In the genomic region with DNA sequence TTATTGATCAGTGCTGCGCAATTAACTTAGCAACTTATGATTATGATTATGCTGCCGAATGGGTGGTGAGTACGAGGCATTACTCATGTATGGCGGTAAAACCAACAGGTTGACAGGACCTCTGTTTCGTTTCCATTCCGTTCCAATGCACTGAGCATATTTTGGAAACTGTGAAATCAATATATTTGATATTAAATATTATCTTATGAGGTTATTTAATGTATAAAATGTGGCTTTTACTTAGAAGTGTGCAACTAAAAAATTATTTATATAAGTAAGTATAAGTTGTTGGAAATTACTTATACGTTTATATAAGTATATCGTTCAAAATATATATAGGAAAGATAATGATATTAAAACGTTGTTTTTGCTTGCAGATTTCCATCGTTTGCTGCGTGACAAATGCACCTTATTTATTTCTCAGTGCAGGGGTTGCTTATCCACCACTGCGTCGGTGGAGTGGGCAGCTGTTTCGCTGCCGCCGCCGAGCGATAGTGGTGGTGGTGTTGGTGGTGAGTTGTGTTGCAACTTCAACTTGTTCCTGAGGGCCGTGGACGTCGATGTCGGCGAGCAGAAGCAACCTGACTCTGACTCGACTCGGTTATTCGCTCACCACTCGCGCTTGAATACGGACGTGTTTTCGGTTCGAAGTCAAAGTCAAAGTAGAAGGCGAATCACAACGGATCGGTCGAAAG, we compare ENCODE assay signal across 1 fruit fly cellular context.
TF ChIP-seq lines count a peak whose summit lies in the region.

A gene (plus strand): TSS at position 568 of the 695 bp plus-strand sequence.

TF ChIP-seq in whole organism, embryonic, 481 proteins besides CTCF, POLR2A, EP300 and RAD21 (continued from another document and continues in another):
- TF ChIP-seq CG18599 (GFP tag; optimal IDR thresholded peaks at IDR 0.05; lab: Kevin White, UChicago), result peak; percentile 90
- TF ChIP-seq lov (optimal IDR thresholded peaks at IDR 0.05; lab: Kevin White, UChicago), result no peak
- peak; percentile 64; the same call in 1 of the 3 replicates for TF ChIP-seq lov (GFP tag; IDR thresholded peaks at IDR 0.05; lab: Robert Waterston, UW)
- no peak for TF ChIP-seq CG43689 (GFP tag; IDR thresholded peaks at IDR 0.05; lab: Robert Waterston, UW)
- TF ChIP-seq CG8089 (GFP tag; optimal IDR thresholded peaks at IDR 0.05; lab: Kevin White, UChicago), result peak; percentile 16
- TF ChIP-seq run (tag; optimal IDR thresholded peaks at IDR 0.05; lab: Kevin White, UChicago), result peak; percentile 61
- peak; percentile 67 for TF ChIP-seq Ptx1 (GFP tag; IDR thresholded peaks at IDR 0.05; lab: Robert Waterston, UW)
- TF ChIP-seq dan (GFP tag; IDR thresholded peaks at IDR 0.05; lab: Robert Waterston, UW), result peak; percentile 55; the same call in 1 of the 2 replicates
- peak; percentile 87 for TF ChIP-seq grau (tag; optimal IDR thresholded peaks at IDR 0.05; lab: Kevin White, UChicago)
- TF ChIP-seq Xrp1 (GFP tag; IDR thresholded peaks at IDR 0.05; lab: Robert Waterston, UW), result peak; percentile 89
- TF ChIP-seq CG30020 (tag; optimal IDR thresholded peaks at IDR 0.05; lab: Kevin White, UChicago), result peak; percentile 90
- peak in 1 of 2 experiments; percentile 92 for TF ChIP-seq tll (GFP tag; optimal IDR thresholded peaks at IDR 0.05; lab: Kevin White, UChicago)
- TF ChIP-seq dimm (GFP tag; IDR thresholded peaks at IDR 0.05; lab: Robert Waterston, UW), result no peak
- TF ChIP-seq sima (GFP tag; optimal IDR thresholded peaks at IDR 0.05; lab: Kevin White, UChicago), result no peak
- peak; percentile 4 for TF ChIP-seq mam (GFP tag; optimal IDR thresholded peaks at IDR 0.05; lab: Kevin White, UChicago)
- peak; percentile 48 for TF ChIP-seq CG9817 (tag; optimal IDR thresholded peaks at IDR 0.05; lab: Kevin White, UChicago)
- TF ChIP-seq vnd (GFP tag; IDR thresholded peaks at IDR 0.05; lab: Robert Waterston, UW; ENCODE audit: partially characterized antibody), result no peak
- TF ChIP-seq CG2712 (tag; optimal IDR thresholded peaks at IDR 0.05; lab: Kevin White, UChicago), result peak; percentile 95
- TF ChIP-seq Six4 (GFP tag; optimal IDR thresholded peaks at IDR 0.05; lab: Kevin White, UChicago), result peak; percentile 81
- no peak for TF ChIP-seq CG9609 (GFP tag; optimal IDR thresholded peaks at IDR 0.05; lab: Kevin White, UChicago)
- TF ChIP-seq knrl (GFP tag; IDR thresholded peaks at IDR 0.05; lab: Robert Waterston, UW; ENCODE audit: partially characterized antibody), result no peak
- peak; percentile 30; the same call in 1 of the 3 replicates for TF ChIP-seq zen2 (GFP tag; IDR thresholded peaks at IDR 0.05; lab: Robert Waterston, UW; ENCODE audit: partially characterized antibody)
- TF ChIP-seq Dp (GFP tag; optimal IDR thresholded peaks at IDR 0.05; lab: Kevin White, UChicago), result no peak
- peak; percentile 8 for TF ChIP-seq MESR4 (GFP tag; optimal IDR thresholded peaks at IDR 0.05; lab: Kevin White, UChicago)
- peak; percentile 9 for TF ChIP-seq mirr (GFP tag; optimal IDR thresholded peaks at IDR 0.05; lab: Kevin White, UChicago)
- peak; percentile 77 for TF ChIP-seq dysf (GFP tag; IDR thresholded peaks at IDR 0.05; lab: Robert Waterston, UW)
- no peak for TF ChIP-seq rib (GFP tag; IDR thresholded peaks at IDR 0.05; lab: Robert Waterston, UW)
- TF ChIP-seq CG14441 (GFP tag; IDR thresholded peaks at IDR 0.05; lab: Robert Waterston, UW), result peak; percentile 58; the same call in 1 of the 2 replicates
- TF ChIP-seq onecut (GFP tag; IDR thresholded peaks at IDR 0.05; lab: Robert Waterston, UW), result peak; percentile 75
- TF ChIP-seq gfzf (GFP tag; optimal IDR thresholded peaks at IDR 0.05; lab: Kevin White, UChicago), result no peak
- peak; percentile 68 for TF ChIP-seq kni (GFP tag; optimal IDR thresholded peaks at IDR 0.05; lab: Kevin White, UChicago)
- peak; percentile 71 for TF ChIP-seq CG11723 (GFP tag; optimal IDR thresholded peaks at IDR 0.05; lab: Kevin White, UChicago)
- no peak for TF ChIP-seq CrebB (tag; optimal IDR thresholded peaks at IDR 0.05; lab: Kevin White, UChicago)
- TF ChIP-seq croc (GFP tag; conservative IDR thresholded peaks at IDR 0.05; lab: Robert Waterston, UW), result peak; percentile 66
- no peak for TF ChIP-seq bab2 (GFP tag; optimal IDR thresholded peaks at IDR 0.05; lab: Kevin White, UChicago)
- peak; percentile 73 for TF ChIP-seq tap (tag; optimal IDR thresholded peaks at IDR 0.05; lab: Kevin White, UChicago)
- no peak; the same call in 1 of the 2 replicates for TF ChIP-seq ro (GFP tag; IDR thresholded peaks at IDR 0.05; lab: Robert Waterston, UW)
- TF ChIP-seq Nf-YB (GFP tag; optimal IDR thresholded peaks at IDR 0.05; lab: Kevin White, UChicago), result peak; percentile 70
- peak; percentile 39; the same call in 1 of the 3 replicates for TF ChIP-seq CG14050 (GFP tag; IDR thresholded peaks at IDR 0.05; lab: Robert Waterston, UW)
- peak; percentile 88 for TF ChIP-seq dmrt99B (tag; optimal IDR thresholded peaks at IDR 0.05; lab: Kevin White, UChicago)
- TF ChIP-seq CG10654 (GFP tag; optimal IDR thresholded peaks at IDR 0.05; lab: Kevin White, UChicago), result peak; percentile 71
- TF ChIP-seq Dll (GFP tag; IDR thresholded peaks at IDR 0.05; lab: Robert Waterston, UW; ENCODE audit: partially characterized antibody), result no peak
- TF ChIP-seq gro (GFP tag; optimal IDR thresholded peaks at IDR 0.05; lab: Kevin White, UChicago), result no peak
- 0 out of 2 replicates have a peak, but pooled peaks have one; percentile 43 for TF ChIP-seq gt (GFP tag; IDR thresholded peaks at IDR 0.05; lab: Robert Waterston, UW)
- peak; percentile 71 for TF ChIP-seq CG2116 (GFP tag; optimal IDR thresholded peaks at IDR 0.05; lab: Kevin White, UChicago)
- TF ChIP-seq CG5953 (GFP tag; IDR thresholded peaks at IDR 0.05; lab: Robert Waterston, UW), result 0 out of 2 replicates have a peak, but pooled peaks have one; percentile 51
- peak; percentile 90 for TF ChIP-seq CG2678 (tag; optimal IDR thresholded peaks at IDR 0.05; lab: Kevin White, UChicago)
- TF ChIP-seq ato (GFP tag; IDR thresholded peaks at IDR 0.05; lab: Robert Waterston, UW; ENCODE audit: partially characterized antibody), result no peak
- TF ChIP-seq CG7271 (tag; optimal IDR thresholded peaks at IDR 0.05; lab: Kevin White, UChicago), result peak; percentile 16
- TF ChIP-seq amos (GFP tag; IDR thresholded peaks at IDR 0.05; lab: Robert Waterston, UW; ENCODE audit: partially characterized antibody), result peak; percentile 34; the same call in 1 of the 2 replicates
- peak; percentile 76 for TF ChIP-seq NfI (GFP tag; optimal IDR thresholded peaks at IDR 0.05; lab: Kevin White, UChicago)
- TF ChIP-seq insv (GFP tag; optimal IDR thresholded peaks at IDR 0.05; lab: Kevin White, UChicago), result peak in 1 of 2 experiments; percentile 25
- TF ChIP-seq Usf (GFP tag; optimal IDR thresholded peaks at IDR 0.05; lab: Kevin White, UChicago), result peak; percentile 66
- TF ChIP-seq Dfd (GFP tag; optimal IDR thresholded peaks at IDR 0.05; lab: Kevin White, UChicago), result peak in 1 of 2 experiments; percentile 2
- peak; percentile 20 for TF ChIP-seq fd64A (GFP tag; optimal IDR thresholded peaks at IDR 0.05; lab: Kevin White, UChicago)
- TF ChIP-seq CG18262 (tag; optimal IDR thresholded peaks at IDR 0.05; lab: Kevin White, UChicago), result peak; percentile 96
- TF ChIP-seq CG14965 (GFP tag; optimal IDR thresholded peaks at IDR 0.05; lab: Kevin White, UChicago; ENCODE audit: borderline replicate concordance), result no peak
- TF ChIP-seq CG9797 (GFP tag; optimal IDR thresholded peaks at IDR 0.05; lab: Kevin White, UChicago), result peak; percentile 32
- TF ChIP-seq CG12104 (GFP tag; optimal IDR thresholded peaks at IDR 0.05; lab: Kevin White, UChicago), result peak; percentile 78
- TF ChIP-seq CG10147 (GFP tag; optimal IDR thresholded peaks at IDR 0.05; lab: Kevin White, UChicago), result peak; percentile 74
- peak; percentile 82 for TF ChIP-seq org-1 (GFP tag; optimal IDR thresholded peaks at IDR 0.05; lab: Kevin White, UChicago)
- peak; percentile 58; the same call in 2 of the 3 replicates for TF ChIP-seq otp (GFP tag; IDR thresholded peaks at IDR 0.05; lab: Robert Waterston, UW)
- TF ChIP-seq Fer3 (tag; optimal IDR thresholded peaks at IDR 0.05; lab: Kevin White, UChicago), result peak; percentile 54
- peak; percentile 65 for TF ChIP-seq CG12219 (GFP tag; optimal IDR thresholded peaks at IDR 0.05; lab: Kevin White, UChicago)
- TF ChIP-seq YL-1 (GFP tag; optimal IDR thresholded peaks at IDR 0.05; lab: Kevin White, UChicago), result peak; percentile 59
- peak; percentile 62 for TF ChIP-seq CG12299 (tag; optimal IDR thresholded peaks at IDR 0.05; lab: Kevin White, UChicago)
- peak; percentile 85 for TF ChIP-seq CG4404 (GFP tag; IDR thresholded peaks at IDR 0.05; lab: Robert Waterston, UW)
- peak; percentile 56 for TF ChIP-seq CG2120 (GFP tag; optimal IDR thresholded peaks at IDR 0.05; lab: Kevin White, UChicago)
- peak; percentile 42; the same call in 1 of the 2 replicates for TF ChIP-seq sens-2 (GFP tag; IDR thresholded peaks at IDR 0.05; lab: Robert Waterston, UW)
- peak; percentile 93 for TF ChIP-seq CG12391 (tag; optimal IDR thresholded peaks at IDR 0.05; lab: Kevin White, UChicago)
- TF ChIP-seq jumu (GFP tag; optimal IDR thresholded peaks at IDR 0.05; lab: Kevin White, UChicago), result no peak
- TF ChIP-seq CG11085 (GFP tag; IDR thresholded peaks at IDR 0.05; lab: Robert Waterston, UW), result no peak
- TF ChIP-seq CG18011 (GFP tag; optimal IDR thresholded peaks at IDR 0.05; lab: Kevin White, UChicago), result no peak
- TF ChIP-seq CG7745 (tag; optimal IDR thresholded peaks at IDR 0.05; lab: Kevin White, UChicago), result no peak
- peak in 1 of 2 experiments; percentile 81 for TF ChIP-seq Eip74EF (GFP tag; optimal IDR thresholded peaks at IDR 0.05; lab: Kevin White, UChicago)
- TF ChIP-seq CG32532 (GFP tag; IDR thresholded peaks at IDR 0.05; lab: Robert Waterston, UW), result peak; percentile 66; the same call in 1 of the 2 replicates
- peak; percentile 82 for TF ChIP-seq CG10462 (GFP tag; optimal IDR thresholded peaks at IDR 0.05; lab: Kevin White, UChicago)
- peak; percentile 1 to 82 for TF ChIP-seq dpn (GFP tag; optimal IDR thresholded peaks at IDR 0.05; lab: Kevin White, UChicago)
- no peak for TF ChIP-seq Mes4 (GFP tag; optimal IDR thresholded peaks at IDR 0.05; lab: Kevin White, UChicago)
- peak; percentile 64; the same call in 1 of the 3 replicates for TF ChIP-seq H15 (GFP tag; IDR thresholded peaks at IDR 0.05; lab: Robert Waterston, UW)
- TF ChIP-seq CG7963 (GFP tag; IDR thresholded peaks at IDR 0.05; lab: Robert Waterston, UW; ENCODE audit: partially characterized antibody), result no peak
- TF ChIP-seq TFAM (GFP tag; optimal IDR thresholded peaks at IDR 0.05; lab: Kevin White, UChicago), result peak; percentile 48
- peak; percentile 78; the same call in 2 of the 3 replicates for TF ChIP-seq ci (GFP tag; IDR thresholded peaks at IDR 0.05; lab: Robert Waterston, UW)
- no peak for TF ChIP-seq CG11560 (tag; IDR thresholded peaks at IDR 0.05; lab: Robert Waterston, UW)
- no peak for TF ChIP-seq MBD-R2 (GFP tag; IDR thresholded peaks at IDR 0.05; lab: Robert Waterston, UW)
- peak; percentile 63 for TF ChIP-seq ara (GFP tag; IDR thresholded peaks at IDR 0.05; lab: Robert Waterston, UW)
- TF ChIP-seq CG31441 (GFP tag; IDR thresholded peaks at IDR 0.05; lab: Robert Waterston, UW), result peak; percentile 96
- TF ChIP-seq tx (GFP tag; optimal IDR thresholded peaks at IDR 0.05; lab: Kevin White, UChicago), result peak; percentile 12
- TF ChIP-seq ase (GFP tag; IDR thresholded peaks at IDR 0.05; lab: Robert Waterston, UW), result 0 out of 3 replicates have a peak, but pooled peaks have one; percentile 61
- peak; percentile 76 for TF ChIP-seq twi (tag; optimal IDR thresholded peaks at IDR 0.05; lab: Kevin White, UChicago)
- peak; percentile 87 for TF ChIP-seq tio (GFP tag; optimal IDR thresholded peaks at IDR 0.05; lab: Kevin White, UChicago)
- TF ChIP-seq zf30C (GFP tag; optimal IDR thresholded peaks at IDR 0.05; lab: Kevin White, UChicago), result peak; percentile 99
- TF ChIP-seq bcd (GFP tag; optimal IDR thresholded peaks at IDR 0.05; lab: Kevin White, UChicago), result peak; percentile 86
- peak; percentile 37; the same call in 1 of the 3 replicates for TF ChIP-seq CG34422 (GFP tag; IDR thresholded peaks at IDR 0.05; lab: Robert Waterston, UW)
- no peak for TF ChIP-seq Rx (GFP tag; IDR thresholded peaks at IDR 0.05; lab: Robert Waterston, UW)
- peak; percentile 13; the same call in 1 of the 2 replicates for TF ChIP-seq CG14667 (GFP tag; IDR thresholded peaks at IDR 0.05; lab: Robert Waterston, UW)
- peak; percentile 52 for TF ChIP-seq CG4707 (GFP tag; optimal IDR thresholded peaks at IDR 0.05; lab: Kevin White, UChicago)
- no peak for TF ChIP-seq CG3995 (GFP tag; optimal IDR thresholded peaks at IDR 0.05; lab: Kevin White, UChicago)
- no peak for TF ChIP-seq NK7.1 (GFP tag; optimal IDR thresholded peaks at IDR 0.05; lab: Kevin White, UChicago)
- peak; percentile 62; the same call in 1 of the 3 replicates for TF ChIP-seq so (GFP tag; IDR thresholded peaks at IDR 0.05; lab: Robert Waterston, UW)
- peak; percentile 68 for TF ChIP-seq slbo (GFP tag; IDR thresholded peaks at IDR 0.05; lab: Robert Waterston, UW)
- TF ChIP-seq Lhr (GFP tag; optimal IDR thresholded peaks at IDR 0.05; lab: Kevin White, UChicago), result peak; percentile 71
- peak; percentile 47 for TF ChIP-seq CG6654 (GFP tag; optimal IDR thresholded peaks at IDR 0.05; lab: Kevin White, UChicago)
- peak; percentile 70 for TF ChIP-seq CG8359 (GFP tag; optimal IDR thresholded peaks at IDR 0.05; lab: Kevin White, UChicago; ENCODE audit: borderline replicate concordance)
- no peak for TF ChIP-seq Sry-δ (GFP tag; optimal IDR thresholded peaks at IDR 0.05; lab: Kevin White, UChicago)
- TF ChIP-seq CG2202 (tag; optimal IDR thresholded peaks at IDR 0.05; lab: Kevin White, UChicago), result peak; percentile 86
- peak; percentile 40; the same call in 1 of the 2 replicates for TF ChIP-seq wor (GFP tag; IDR thresholded peaks at IDR 0.05; lab: Robert Waterston, UW)
- TF ChIP-seq esg (GFP tag; conservative IDR thresholded peaks at IDR 0.05; lab: Robert Waterston, UW), result peak; percentile 60
- TF ChIP-seq bowl (GFP tag; IDR thresholded peaks at IDR 0.05; lab: Robert Waterston, UW), result 0 out of 2 replicates have a peak, but pooled peaks have one; percentile 26
- TF ChIP-seq CG1603 (tag; optimal IDR thresholded peaks at IDR 0.05; lab: Kevin White, UChicago), result peak; percentile 37
- peak; percentile 53 for TF ChIP-seq kay (GFP tag; optimal IDR thresholded peaks at IDR 0.05; lab: Kevin White, UChicago)
- peak; percentile 82 for TF ChIP-seq CG8290 (GFP tag; optimal IDR thresholded peaks at IDR 0.05; lab: Kevin White, UChicago)
- TF ChIP-seq CG8290 (tag; optimal IDR thresholded peaks at IDR 0.05; lab: Kevin White, UChicago), result peak; percentile 22 to 89
- peak; percentile 82 for TF ChIP-seq Meics (GFP tag; optimal IDR thresholded peaks at IDR 0.05; lab: Kevin White, UChicago)
- TF ChIP-seq ftz-f1 (GFP tag; optimal IDR thresholded peaks at IDR 0.05; lab: Kevin White, UChicago), result no peak
- peak; percentile 84 for TF ChIP-seq Oli (tag; optimal IDR thresholded peaks at IDR 0.05; lab: Kevin White, UChicago)
- peak; percentile 78 for TF ChIP-seq fd102C (GFP tag; optimal IDR thresholded peaks at IDR 0.05; lab: Kevin White, UChicago)
- peak; percentile 65 for TF ChIP-seq CG6683 (GFP tag; optimal IDR thresholded peaks at IDR 0.05; lab: Kevin White, UChicago)
